Worm (Caenorhabditis elegans) whole organism, young adult: ENCODE data around the gene C16C8.17.
A peak's percentile ranks its signal among the peaks of the same experiment; 100 is the strongest.

Source experiments
- B0035.1 ChIP-seq: sonication (generic microtip); optimal IDR thresholded peaks from 2 replicates; lab custom pipeline; 2016; ENCODE audit warnings: missing genetic modification characterization, mild to moderate bottlenecking, missing compliant biosample characterization, missing genotype, missing genetic modification reagents
- B0261.1 ChIP-seq: sonication (generic microtip); optimal IDR thresholded peaks from 2 replicates; lab custom pipeline; 2016; ENCODE audit warnings: mild to moderate bottlenecking, missing genetic modification characterization, moderate library complexity, missing compliant biosample characterization
- B0336.3 ChIP-seq: fragments of 200-800 bp; sonication (Bioruptor generic); IDR thresholded peaks from 2 replicates; pipeline ENCODE4 v1.3.6; 2022; ENCODE audit warnings: missing genetic modification characterization, missing compliant biosample characterization
- C06A6.2 ChIP-seq: fragments of 200-800 bp; sonication (Bioruptor generic); conservative IDR thresholded peaks from 2 replicates; pipeline ENCODE4 v1.3.6; 2022; ENCODE audit warnings: missing genetic modification characterization, missing compliant biosample characterization
- C17E4.6 ChIP-seq: fragments of 200-800 bp; sonication (Bioruptor generic); IDR thresholded peaks from 2 replicates; pipeline ENCODE4 v1.3.6; 2022; ENCODE audit warnings: missing genetic modification reagents, missing genetic modification characterization, missing compliant biosample characterization
- F10E7.11 ChIP-seq: sonication (generic microtip); optimal IDR thresholded peaks from 2 replicates; lab custom pipeline; 2017; ENCODE audit warnings: mild to moderate bottlenecking, missing genetic modification characterization, moderate library complexity, missing compliant biosample characterization
- F23B12.7 ChIP-seq: sonication (generic microtip); optimal IDR thresholded peaks from 2 replicates; lab custom pipeline; 2017; ENCODE audit warnings: missing genetic modification characterization, mild to moderate bottlenecking, missing compliant biosample characterization, antibody characterized with exemption, moderate library complexity; ENCODE audit not compliant: insufficient read depth
- F37B4.10 ChIP-seq: fragments of 200-800 bp; sonication (Bioruptor generic); IDR thresholded peaks from 2 replicates; pipeline ENCODE4 v1.3.6; 2022; ENCODE audit warnings: missing genetic modification characterization, missing compliant biosample characterization
- F57A8.1 ChIP-seq: fragments of 200-800 bp; sonication (Bioruptor generic); optimal IDR thresholded peaks from 2 replicates; lab custom pipeline; 2018; ENCODE audit warnings: mild to moderate bottlenecking, missing genetic modification characterization, moderate library complexity, missing compliant biosample characterization
- T26A5.8 ChIP-seq: sonication (generic microtip); optimal IDR thresholded peaks from 2 replicates; lab custom pipeline; 2016; ENCODE audit warnings: missing genetic modification characterization, missing compliant biosample characterization
- Y53F4B.3 ChIP-seq: fragments of 200-800 bp; sonication (Bioruptor generic); IDR thresholded peaks from 2 replicates; pipeline ENCODE4 v1.3.6; 2022; ENCODE audit warnings: missing genetic modification reagents, missing genetic modification characterization, missing compliant biosample characterization
- Y67H2A.10 ChIP-seq: fragments of 200-800 bp; sonication (Bioruptor generic); conservative IDR thresholded peaks from 2 replicates; pipeline ENCODE4 v1.3.6; 2022; ENCODE audit warnings: missing genetic modification reagents, missing genetic modification characterization, missing compliant biosample characterization
- Y79H2A.3 ChIP-seq: fragments of 200-800 bp; sonication (Bioruptor generic); conservative IDR thresholded peaks from 2 replicates; pipeline ENCODE4 v1.3.6; 2022; ENCODE audit warnings: missing genetic modification reagents, missing genetic modification characterization, missing compliant biosample characterization
- akir-1 ChIP-seq: fragments of 200-800 bp; sonication (Bioruptor generic); optimal IDR thresholded peaks from 2 replicates; lab custom pipeline; 2018; ENCODE audit warnings: mild to moderate bottlenecking, missing genetic modification characterization, moderate library complexity, missing compliant biosample characterization
- athp-1 ChIP-seq: sonication (generic microtip); optimal IDR thresholded peaks from 2 replicates; lab custom pipeline; 2017; ENCODE audit warnings: mild to moderate bottlenecking, missing genetic modification characterization, missing compliant biosample characterization
- attf-3 ChIP-seq: fragments of 200-800 bp; sonication (Bioruptor generic); conservative IDR thresholded peaks from 2 replicates; pipeline ENCODE4 v1.3.6; 2022; ENCODE audit warnings: missing genetic modification reagents, missing genetic modification characterization, missing compliant biosample characterization
- ccch-3 ChIP-seq: fragments of 200-800 bp; sonication (Bioruptor generic); optimal IDR thresholded peaks from 2 replicates; lab custom pipeline; 2018; ENCODE audit warnings: mild to moderate bottlenecking, missing genetic modification characterization, missing compliant biosample characterization
- cebp-1 ChIP-seq, 2 experiments: fragments of 200-800 bp in 1 of 2; sonication (Bioruptor generic) in 1 of 2; sonication (generic microtip) in 1 of 2; IDR thresholded peaks in 1 of 2; optimal IDR thresholded peaks in 1 of 2; 2 replicates each; pipeline versions ENCODE4 v1.3.6 to Lab custom; 2017 to 2022; ENCODE audit warnings: missing compliant biosample characterization in 2 of 2, missing genetic modification characterization in 2 of 2, mild to moderate bottlenecking in 1 of 2, missing genetic modification reagents in 1 of 2, moderate library complexity in 1 of 2
- ceh-27 ChIP-seq: fragments of 200-800 bp; sonication (Bioruptor generic); optimal IDR thresholded peaks from 2 replicates; lab custom pipeline; 2018; ENCODE audit warnings: mild to moderate bottlenecking, missing genetic modification characterization, moderate library complexity, missing compliant biosample characterization
- ceh-58 ChIP-seq: fragments of 200-800 bp; sonication (Bioruptor generic); IDR thresholded peaks from 2 replicates; pipeline ENCODE4 v1.3.6; 2022; ENCODE audit warnings: missing genetic modification characterization, missing compliant biosample characterization
- chd-7 ChIP-seq: sonication (generic microtip); optimal IDR thresholded peaks from 2 replicates; lab custom pipeline; 2016; ENCODE audit warnings: mild to moderate bottlenecking, missing genetic modification characterization, moderate library complexity, missing compliant biosample characterization
- dpff-1 ChIP-seq: sonication (generic microtip); optimal IDR thresholded peaks from 2 replicates; lab custom pipeline; 2017; ENCODE audit warnings: mild to moderate bottlenecking, missing genetic modification characterization, missing compliant biosample characterization
- egl-18 ChIP-seq: fragments of 200-800 bp; sonication (Bioruptor generic); IDR thresholded peaks from 2 replicates; pipeline ENCODE4 v1.3.6; 2022; ENCODE audit warnings: missing genetic modification reagents, missing genetic modification characterization, missing compliant biosample characterization
- ekl-4 ChIP-seq: fragments of 200-800 bp; sonication (Bioruptor generic); IDR thresholded peaks from 2 replicates; pipeline ENCODE4 v1.3.6; 2022; ENCODE audit warnings: missing genetic modification reagents, missing genetic modification characterization, missing compliant biosample characterization
- ets-4 ChIP-seq: fragments of 200-800 bp; sonication (Bioruptor generic); optimal IDR thresholded peaks from 2 replicates; lab custom pipeline; 2018; ENCODE audit warnings: mild to moderate bottlenecking, missing genetic modification characterization, missing compliant biosample characterization
- him-1 ChIP-seq: sonication (generic microtip); optimal IDR thresholded peaks from 2 replicates; lab custom pipeline; 2016; ENCODE audit warnings: missing genotype, missing genetic modification reagents, missing genetic modification characterization, missing compliant biosample characterization
- hlh-26 ChIP-seq: fragments of 200-800 bp; sonication (Bioruptor generic); conservative IDR thresholded peaks from 2 replicates; pipeline ENCODE4 v1.3.6; 2022; ENCODE audit warnings: missing genetic modification reagents, missing genetic modification characterization, missing compliant biosample characterization
- hmg-1.2 ChIP-seq: fragments of 200-800 bp; sonication (Bioruptor generic); IDR thresholded peaks from 2 replicates; pipeline ENCODE4 v1.3.6; 2022; ENCODE audit warnings: missing genetic modification reagents, missing genetic modification characterization, missing compliant biosample characterization
- hsf-1 ChIP-seq: fragments of 200-800 bp; sonication (Bioruptor generic); IDR thresholded peaks from 2 replicates; pipeline ENCODE4 v1.3.6; 2022; ENCODE audit warnings: missing genetic modification reagents, missing genetic modification characterization, missing compliant biosample characterization
- lin-35 ChIP-seq, 3 experiments: fragments of 150-350 bp in 2 of 3; sonication (generic microtip) in 1 of 3; optimal IDR thresholded peaks; 2 replicates each; lab custom pipeline; 2014 to 2018; ENCODE audit warnings: missing biosample characterization in 3 of 3, missing genetic modification characterization in 3 of 3, missing genetic modification reagents in 3 of 3
- lin-54 ChIP-seq: fragments of 200-800 bp; sonication (Bioruptor generic); optimal IDR thresholded peaks from 2 replicates; lab custom pipeline; 2018; ENCODE audit warnings: mild to moderate bottlenecking, missing genetic modification characterization, missing compliant biosample characterization
- lsl-1 ChIP-seq: fragments of 200-800 bp; sonication (Bioruptor generic); optimal IDR thresholded peaks from 2 replicates; lab custom pipeline; 2018; ENCODE audit warnings: mild to moderate bottlenecking, missing genetic modification characterization, moderate library complexity, missing compliant biosample characterization
- madf-3 ChIP-seq: fragments of 200-800 bp; sonication (Bioruptor generic); IDR thresholded peaks from 2 replicates; pipeline ENCODE4 v1.3.6; 2022; ENCODE audit warnings: missing genetic modification reagents, missing genetic modification characterization, missing compliant biosample characterization
- madf-6 ChIP-seq: fragments of 200-800 bp; sonication (Bioruptor generic); IDR thresholded peaks from 2 replicates; pipeline ENCODE4 v1.3.6; 2022; ENCODE audit warnings: missing genetic modification reagents, missing genetic modification characterization, missing compliant biosample characterization
- mcd-1 ChIP-seq: fragments of 200-800 bp; sonication (Bioruptor generic); IDR thresholded peaks from 2 replicates; pipeline ENCODE4 v1.3.6; 2022; ENCODE audit warnings: missing genetic modification reagents, missing genetic modification characterization, missing compliant biosample characterization
- nfyb-1 ChIP-seq: fragments of 200-800 bp; sonication (Bioruptor generic); IDR thresholded peaks from 2 replicates; pipeline ENCODE4 v1.3.6; 2022; ENCODE audit warnings: missing genetic modification reagents, missing genetic modification characterization, missing compliant biosample characterization
- nhr-120 ChIP-seq: fragments of 200-800 bp; sonication (Bioruptor generic); IDR thresholded peaks from 2 replicates; pipeline ENCODE4 v1.3.6; 2022; ENCODE audit warnings: missing genetic modification characterization, missing compliant biosample characterization
- nhr-27 ChIP-seq: fragments of 200-800 bp; sonication (Bioruptor generic); optimal IDR thresholded peaks from 2 replicates; lab custom pipeline; 2018; ENCODE audit warnings: mild to moderate bottlenecking, missing genetic modification characterization, moderate library complexity, missing compliant biosample characterization
- nhr-80 ChIP-seq: sonication (generic microtip); optimal IDR thresholded peaks from 2 replicates; lab custom pipeline; 2016; ENCODE audit warnings: missing genetic modification characterization, missing compliant biosample characterization
- rcor-1 ChIP-seq: fragments of 200-800 bp; sonication (Bioruptor generic); IDR thresholded peaks from 2 replicates; pipeline ENCODE4 v1.3.6; 2022; ENCODE audit warnings: missing genetic modification reagents, missing genetic modification characterization, missing compliant biosample characterization
- repo-1 ChIP-seq: sonication (generic microtip); optimal IDR thresholded peaks from 2 replicates; lab custom pipeline; 2017; ENCODE audit warnings: mild to moderate bottlenecking, missing genetic modification characterization, missing compliant biosample characterization
- snpc-1.1 ChIP-seq: sonication (generic microtip); optimal IDR thresholded peaks from 2 replicates; lab custom pipeline; 2017; ENCODE audit warnings: missing genetic modification characterization, mild to moderate bottlenecking, missing compliant biosample characterization, antibody characterized with exemption, moderate library complexity, missing genotype, missing genetic modification reagents; ENCODE audit not compliant: insufficient read depth
- snpc-3.4 ChIP-seq: sonication (generic microtip); optimal IDR thresholded peaks from 2 replicates; lab custom pipeline; 2017; ENCODE audit warnings: missing genetic modification characterization, mild to moderate bottlenecking, missing compliant biosample characterization, antibody characterized with exemption, moderate library complexity, missing genotype, missing genetic modification reagents
- unc-130 ChIP-seq: sonication (generic microtip); optimal IDR thresholded peaks from 2 replicates; lab custom pipeline; 2016; ENCODE audit warnings: missing genetic modification reagents, missing genetic modification characterization, missing compliant biosample characterization
- unc-62 ChIP-seq: fragments of 150-350 bp; optimal IDR thresholded peaks from 2 replicates; lab custom pipeline; 2014; ENCODE audit warnings: missing biosample characterization, missing genetic modification reagents, missing genetic modification characterization
- zfh-2 ChIP-seq: fragments of 200-800 bp; sonication (Bioruptor generic); conservative IDR thresholded peaks from 2 replicates; pipeline ENCODE4 v1.3.6; 2022; ENCODE audit warnings: missing genetic modification reagents, missing genetic modification characterization, missing compliant biosample characterization
- ztf-18 ChIP-seq: sonication (generic microtip); optimal IDR thresholded peaks from 2 replicates; lab custom pipeline; 2016; ENCODE audit warnings: missing genotype, mild to moderate bottlenecking, missing genetic modification characterization, missing compliant biosample characterization
- ztf-28 ChIP-seq: fragments of 200-800 bp; sonication (Bioruptor generic); IDR thresholded peaks from 2 replicates; pipeline ENCODE4 v1.3.6; 2022; ENCODE audit warnings: missing genetic modification reagents, missing genetic modification characterization, missing compliant biosample characterization
- ztf-3 ChIP-seq: fragments of 200-800 bp; sonication (Bioruptor generic); optimal IDR thresholded peaks from 2 replicates; lab custom pipeline; 2018; ENCODE audit warnings: mild to moderate bottlenecking, missing genetic modification characterization, missing compliant biosample characterization

C16C8.17 gene

DNA sequence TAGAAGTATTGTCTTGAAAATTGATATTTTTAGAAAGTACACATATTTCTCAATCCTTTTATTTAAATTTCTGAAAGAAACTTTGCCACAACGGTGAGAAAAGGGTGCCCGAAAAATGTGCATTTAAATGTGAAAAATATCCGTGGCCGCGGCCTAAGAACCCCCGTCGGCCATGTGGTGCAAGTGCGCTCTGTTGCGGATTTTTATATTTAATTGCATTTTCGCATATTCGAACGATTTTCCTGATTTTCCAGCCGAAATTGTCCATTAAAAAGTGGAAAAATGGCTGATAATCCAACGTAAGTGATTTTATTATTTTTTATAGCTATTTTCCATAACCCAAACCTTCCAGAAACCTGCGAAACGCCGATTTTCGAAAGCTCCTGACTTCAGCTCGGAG is 41.6 kb downstream of the C16C8.17 start, which contains the start of gene smu-2 (continued):
- no peak for TF ChIP-seq akir-1 (GFP tag; lab: Kevin White, UChicago)
- no peak for TF ChIP-seq nfyb-1
- no peak for TF ChIP-seq ekl-4 (GFP tag; lab: Robert Waterston, UW)
- TF ChIP-seq F37B4.10 (GFP tag; lab: Robert Waterston, UW) = no peak
- peak; percentile 56 for TF ChIP-seq madf-6
- TF ChIP-seq cebp-1 (GFP tag; IDR thresholded peaks at IDR 0.05; lab: Robert Waterston, UW) = no peak
- no peak for TF ChIP-seq cebp-1 (tag; optimal IDR thresholded peaks at IDR 0.05; lab: Kevin White, UChicago)
- TF ChIP-seq him-1 (tag; lab: Kevin White, UChicago) = peak; percentile 51
- no peak for TF ChIP-seq hsf-1
- peak; percentile 1 for TF ChIP-seq B0261.1
- TF ChIP-seq snpc-1.1 (tag; lab: Kevin White, UChicago) = no peak
- TF ChIP-seq dpff-1 (tag; lab: Kevin White, UChicago) = no peak
- no peak for TF ChIP-seq Y53F4B.3 (GFP tag; lab: Robert Waterston, UW)
- no peak for TF ChIP-seq unc-130 (GFP tag; lab: Kevin White, UChicago)
- TF ChIP-seq zfh-2 (GFP tag; lab: Robert Waterston, UW) = no peak
- TF ChIP-seq mcd-1 (GFP tag; lab: Robert Waterston, UW) = peak; percentile 97
- TF ChIP-seq F57A8.1 = no peak
- no peak for TF ChIP-seq ztf-28 (GFP tag; lab: Robert Waterston, UW)
- TF ChIP-seq unc-62 = no peak
- no peak for TF ChIP-seq ccch-3 (GFP tag; lab: Kevin White, UChicago)
- TF ChIP-seq lsl-1 = peak; percentile 50
- TF ChIP-seq ets-4 (GFP tag; lab: Kevin White, UChicago) = no peak
- no peak for TF ChIP-seq chd-7 (tag; lab: Kevin White, UChicago)
- TF ChIP-seq lin-35 (GFP tag; optimal IDR thresholded peaks at IDR 0.05; lab: Kevin White, UChicago) = no peak
- TF ChIP-seq nhr-27 = no peak
- TF ChIP-seq ceh-58 = no peak
- TF ChIP-seq ztf-18 = peak; percentile 13
- no peak for TF ChIP-seq F10E7.11
- TF ChIP-seq attf-3 (GFP tag; lab: Robert Waterston, UW) = no peak; the same call in 1 of the 2 replicates
- no peak for TF ChIP-seq hlh-26 (GFP tag; lab: Robert Waterston, UW)
- no peak for TF ChIP-seq madf-3 (GFP tag; lab: Robert Waterston, UW)
- TF ChIP-seq B0336.3 = no peak
- no peak for TF ChIP-seq nhr-80 (tag; lab: Kevin White, UChicago)
- TF ChIP-seq ceh-27 (GFP tag; lab: Kevin White, UChicago) = peak; percentile 72
- no peak for TF ChIP-seq repo-1 (tag; lab: Kevin White, UChicago)
- TF ChIP-seq C06A6.2 = no peak
- TF ChIP-seq nhr-120 (GFP tag; lab: Robert Waterston, UW) = no peak
- TF ChIP-seq athp-1 (tag; lab: Kevin White, UChicago) = peak; percentile 70
- TF ChIP-seq T26A5.8 = no peak
- TF ChIP-seq lin-54 (GFP tag; lab: Kevin White, UChicago) = no peak
- no peak for TF ChIP-seq F23B12.7 (tag; lab: Kevin White, UChicago)
- no peak for TF ChIP-seq Y67H2A.10 (GFP tag; lab: Robert Waterston, UW)
- no peak for TF ChIP-seq C17E4.6 (GFP tag; lab: Robert Waterston, UW)
- TF ChIP-seq rcor-1 (GFP tag; lab: Robert Waterston, UW) = peak; percentile 35; the same call in 1 of the 2 replicates
- TF ChIP-seq Y79H2A.3 (GFP tag; lab: Robert Waterston, UW) = no peak
- TF ChIP-seq ztf-3 (GFP tag; lab: Kevin White, UChicago) = no peak
- TF ChIP-seq egl-18 = no peak
- TF ChIP-seq B0035.1 (tag; lab: Kevin White, UChicago) = no peak
- TF ChIP-seq snpc-3.4 (tag; lab: Kevin White, UChicago) = no peak
- peak; percentile 49; the same call in 1 of the 2 replicates for TF ChIP-seq hmg-1.2 (GFP tag; lab: Robert Waterston, UW)
